Fruit fly (Drosophila melanogaster) whole organism, adult: ENCODE results near the gene Pxn.

Experiments
- CG11617 ChIP-seq: fragments of 200-800 bp; sonication (Bioruptor generic); optimal IDR thresholded peaks from 2 replicates; lab custom pipeline; 2017; ENCODE audit warnings: mild to moderate bottlenecking, missing biosample characterization, missing genetic modification reagents, missing genetic modification characterization
- CG12768 ChIP-seq: fragments of 200-800 bp; sonication (Bioruptor generic); optimal IDR thresholded peaks from 2 replicates; lab custom pipeline; 2017; ENCODE audit warnings: missing biosample characterization, missing genetic modification characterization, mild to moderate bottlenecking, moderate library complexity, missing genetic modification reagents
- CG14711 ChIP-seq: fragments of 200-800 bp; sonication (Bioruptor generic); optimal IDR thresholded peaks from 2 replicates; lab custom pipeline; 2018; ENCODE audit warnings: missing biosample characterization, mild to moderate bottlenecking, missing genetic modification characterization, moderate library complexity
- CG1620 ChIP-seq: fragments of 200-800 bp; sonication (Bioruptor generic); optimal IDR thresholded peaks from 2 replicates; lab custom pipeline; 2016; ENCODE audit warnings: missing biosample characterization, missing genetic modification characterization
- CG33017 ChIP-seq: fragments of 200-800 bp; sonication (Bioruptor generic); optimal IDR thresholded peaks from 2 replicates; lab custom pipeline; 2018; ENCODE audit warnings: missing biosample characterization, mild to moderate bottlenecking, missing genetic modification characterization, moderate library complexity
- CG5204 ChIP-seq: fragments of 200-800 bp; sonication (Bioruptor generic); optimal IDR thresholded peaks from 2 replicates; lab custom pipeline; 2016; ENCODE audit warnings: missing biosample characterization, missing genetic modification characterization
- CG7045 ChIP-seq: fragments of 200-800 bp; sonication (Bioruptor generic); optimal IDR thresholded peaks from 2 replicates; lab custom pipeline; 2017; ENCODE audit warnings: missing biosample characterization, mild to moderate bottlenecking, missing genetic modification characterization
- CG7101 ChIP-seq: fragments of 200-800 bp; sonication (Bioruptor generic); optimal IDR thresholded peaks from 2 replicates; lab custom pipeline; 2018; ENCODE audit warnings: missing biosample characterization, mild to moderate bottlenecking, missing genetic modification characterization, moderate library complexity
- Clk ChIP-seq: fragments of 200-800 bp; sonication (Bioruptor generic); optimal IDR thresholded peaks from 2 replicates; lab custom pipeline; 2017; ENCODE audit warnings: missing biosample characterization, missing genetic modification characterization
- Crg-1 ChIP-seq: fragments of 200-800 bp; sonication (Bioruptor generic); optimal IDR thresholded peaks from 2 replicates; lab custom pipeline; 2016; ENCODE audit warnings: missing biosample characterization, missing genetic modification characterization
- Hr96 ChIP-seq: fragments of 200-800 bp; sonication (Bioruptor generic); optimal IDR thresholded peaks from 2 replicates; lab custom pipeline; 2016; ENCODE audit warnings: missing biosample characterization, missing genetic modification characterization
- Mnt ChIP-seq: fragments of 200-800 bp; sonication (Bioruptor generic); optimal IDR thresholded peaks from 2 replicates; lab custom pipeline; 2016; ENCODE audit warnings: missing biosample characterization, mild to moderate bottlenecking, missing genetic modification characterization
- bab1 ChIP-seq: fragments of 200-800 bp; sonication (Bioruptor generic); optimal IDR thresholded peaks from 3 replicates; lab custom pipeline; 2019; ENCODE audit warnings: missing biosample characterization, mild to moderate bottlenecking, missing genetic modification characterization, moderate library complexity
- cic ChIP-seq: fragments of 200-800 bp; sonication (Bioruptor generic); optimal IDR thresholded peaks from 2 replicates; lab custom pipeline; 2017; ENCODE audit warnings: missing biosample characterization, mild to moderate bottlenecking, missing genetic modification characterization, moderate library complexity
- cnc ChIP-seq, 2 experiments: fragments of >200 bp; optimal IDR thresholded peaks; 2 replicates each; lab custom pipeline; 2017
- kay ChIP-seq: fragments of 200-800 bp; sonication (Bioruptor generic); peaks from one replicate; lab custom pipeline; 2016; ENCODE audit warnings: missing biosample characterization, missing genetic modification characterization, borderline replicate concordance
- ovo ChIP-seq: fragments of 200-800 bp; sonication (Bioruptor generic); optimal IDR thresholded peaks from 2 replicates; lab custom pipeline; 2016; ENCODE audit warnings: missing biosample characterization, missing genetic modification characterization
- pad ChIP-seq: fragments of 200-800 bp; sonication (Bioruptor generic); optimal IDR thresholded peaks from 3 replicates; lab custom pipeline; 2017; ENCODE audit warnings: missing biosample characterization, missing genetic modification characterization, mild to moderate bottlenecking, moderate library complexity, missing genetic modification reagents
- tj ChIP-seq: fragments of 200-800 bp; sonication (Bioruptor generic); optimal IDR thresholded peaks from 3 replicates; lab custom pipeline; 2017; ENCODE audit warnings: missing biosample characterization, mild to moderate bottlenecking, missing genetic modification characterization, moderate library complexity
- toe ChIP-seq: fragments of 200-800 bp; sonication (Bioruptor generic); optimal IDR thresholded peaks from 2 replicates; lab custom pipeline; 2016; ENCODE audit warnings: missing biosample characterization, missing genetic modification characterization

Gene Pxn

DNA sequence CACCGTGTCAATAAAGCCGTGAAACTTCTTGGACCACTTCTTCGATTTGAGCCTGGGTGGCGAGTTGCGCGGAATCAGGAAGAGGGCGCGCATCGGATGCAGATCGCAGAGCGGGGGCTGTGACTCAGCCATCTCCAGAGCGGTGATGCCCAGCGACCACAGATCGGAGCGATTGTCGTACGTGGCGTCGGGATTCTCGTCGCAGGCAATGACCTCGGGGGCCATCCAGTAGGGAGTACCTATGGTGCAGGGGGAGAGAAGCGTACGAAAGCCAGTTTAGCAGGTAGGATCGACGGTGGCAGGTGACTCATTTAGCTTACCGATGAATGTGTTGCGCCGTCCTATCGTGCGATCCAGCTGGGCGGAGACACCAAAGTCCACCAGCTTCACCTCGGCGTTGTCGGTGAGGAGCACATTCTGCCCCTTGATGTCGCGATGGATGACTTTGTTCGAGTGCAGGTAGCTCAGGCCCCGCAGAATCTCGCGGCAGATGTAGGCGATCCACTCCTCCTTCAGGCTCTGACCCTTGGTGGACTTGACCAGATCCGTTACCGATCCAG, 62.7 kb downstream of the Pxn start:
- TF ChIP-seq CG7045 (GFP tag; lab: Kevin White, UChicago) (no peak), Hr96 (GFP tag; lab: Kevin White, UChicago) (no peak), toe (GFP tag; lab: Kevin White, UChicago) (no peak), Clk (GFP tag; lab: Kevin White, UChicago) (no peak), CG11617 (GFP tag; lab: Kevin White, UChicago) (no peak), CG33017 (tag; lab: Kevin White, UChicago) (no peak), ovo (GFP tag; lab: Kevin White, UChicago) (no peak), Mnt (GFP tag; lab: Kevin White, UChicago) (no peak), pad (no peak), tj (GFP tag; lab: Kevin White, UChicago) (no peak), CG7101 (no peak), kay (GFP tag; lab: Kevin White, UChicago) (no peak), CG5204 (GFP tag; lab: Kevin White, UChicago) (no peak), cnc (optimal IDR thresholded peaks at IDR 0.05; lab: Kevin White, UChicago) (no peak), CG1620 (GFP tag; lab: Kevin White, UChicago) (no peak), CG12768 (no peak)

DNA sequence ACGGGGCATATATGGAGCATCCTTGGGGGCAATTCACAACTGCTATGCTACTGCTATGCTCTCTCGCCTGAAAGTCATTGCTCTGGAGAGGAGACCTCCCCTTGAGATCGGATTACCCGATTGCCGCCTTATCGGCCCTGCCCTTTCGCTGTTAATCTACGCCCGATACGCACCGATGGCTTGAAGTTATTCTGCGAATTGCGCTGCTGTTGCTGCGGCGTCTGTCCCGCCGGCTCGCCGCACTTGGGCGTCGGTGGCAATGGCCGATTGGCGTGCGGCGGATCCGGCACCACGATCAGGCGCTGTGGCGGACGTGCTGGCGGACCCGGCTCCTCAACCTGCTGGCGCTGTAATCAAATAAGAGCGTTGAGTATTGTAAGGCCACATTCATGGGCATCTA, 63.8 kb downstream of the Pxn start:
- no peak for TF ChIP-seq CG1620 (GFP tag; lab: Kevin White, UChicago)

DNA sequence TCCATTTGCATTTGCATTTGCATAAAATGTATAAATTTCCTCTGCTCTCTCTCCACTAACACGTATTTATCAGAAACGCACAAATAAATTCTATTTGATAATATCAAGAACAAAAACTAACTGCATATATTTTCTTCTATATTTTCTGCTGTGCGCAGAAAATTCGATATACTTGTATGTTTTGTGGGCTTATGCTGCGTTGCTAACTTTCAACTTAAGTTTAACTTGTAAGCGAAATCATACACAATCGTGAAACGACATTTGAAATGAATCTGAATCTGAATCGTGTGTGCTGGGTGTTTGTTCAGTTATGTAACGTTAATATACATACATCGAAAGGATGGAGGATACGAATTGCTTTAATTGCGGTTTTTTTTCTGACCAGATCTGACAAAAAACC, 74.2 kb downstream of the Pxn start:
- TF ChIP-seq CG12768 (no peak), pad (no peak), CG11617 (GFP tag; lab: Kevin White, UChicago) (no peak), CG33017 (tag; lab: Kevin White, UChicago) (no peak), kay (GFP tag; lab: Kevin White, UChicago) (peak; percentile 91)

DNA sequence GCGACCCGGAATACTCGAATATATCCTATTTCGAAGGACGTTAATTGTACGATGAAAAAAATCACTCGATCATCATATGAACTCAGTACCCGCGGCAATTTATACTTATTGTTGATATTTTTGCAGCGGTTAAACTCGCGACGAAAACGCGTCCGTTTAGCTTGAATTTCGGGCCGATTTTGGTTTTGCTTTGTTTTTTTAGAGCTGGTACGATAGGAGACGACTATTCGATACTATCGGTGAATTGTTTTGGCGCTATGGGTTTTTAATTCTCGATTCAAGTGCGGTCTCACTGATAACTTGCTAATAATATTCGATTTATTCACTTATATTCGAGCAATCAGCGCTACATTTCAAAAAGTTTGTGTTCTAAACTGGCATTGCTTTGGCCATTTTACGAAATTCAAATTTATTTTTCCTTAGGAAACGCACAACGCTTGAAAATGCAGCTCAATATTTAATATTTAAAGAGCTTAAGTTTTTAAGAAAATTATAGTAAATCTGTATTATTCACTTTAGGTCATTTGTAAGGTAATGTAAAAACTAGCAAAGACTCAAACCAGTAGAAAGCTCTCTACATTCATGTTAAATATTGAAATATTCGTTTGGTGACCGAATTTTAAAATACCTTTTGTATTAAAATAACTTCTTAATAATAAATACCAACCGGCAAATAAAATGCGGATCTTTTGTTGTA, 75.6 kb downstream of the Pxn start, which contains the start of gene Spn:
TSS of gene Spn (minus strand) at position 175 of the 697 bp plus-strand sequence.
- TF ChIP-seq Crg-1 (GFP tag; lab: Kevin White, UChicago) (peak; percentile 36), CG1620 (GFP tag; lab: Kevin White, UChicago) (no peak), kay (GFP tag; lab: Kevin White, UChicago) (peak; percentile 68), CG5204 (GFP tag; lab: Kevin White, UChicago) (no peak), pad (no peak), CG11617 (GFP tag; lab: Kevin White, UChicago) (peak; percentile 6), bab1 (peak; percentile 40), CG14711 (peak; percentile 31), cnc (optimal IDR thresholded peaks at IDR 0.05; lab: Kevin White, UChicago) (no peak), CG12768 (peak; percentile 19), Mnt (GFP tag; lab: Kevin White, UChicago) (peak; percentile 39), Clk (GFP tag; lab: Kevin White, UChicago) (no peak), CG7101 (peak; percentile 36), tj (GFP tag; lab: Kevin White, UChicago) (peak; percentile 33), CG7045 (GFP tag; lab: Kevin White, UChicago) (peak; percentile 30), toe (GFP tag; lab: Kevin White, UChicago) (no peak), Hr96 (GFP tag; lab: Kevin White, UChicago) (no peak), ovo (GFP tag; lab: Kevin White, UChicago) (no peak), CG33017 (tag; lab: Kevin White, UChicago) (peak; percentile 45), cic (GFP tag; lab: Kevin White, UChicago) (peak; percentile 33)

DNA sequence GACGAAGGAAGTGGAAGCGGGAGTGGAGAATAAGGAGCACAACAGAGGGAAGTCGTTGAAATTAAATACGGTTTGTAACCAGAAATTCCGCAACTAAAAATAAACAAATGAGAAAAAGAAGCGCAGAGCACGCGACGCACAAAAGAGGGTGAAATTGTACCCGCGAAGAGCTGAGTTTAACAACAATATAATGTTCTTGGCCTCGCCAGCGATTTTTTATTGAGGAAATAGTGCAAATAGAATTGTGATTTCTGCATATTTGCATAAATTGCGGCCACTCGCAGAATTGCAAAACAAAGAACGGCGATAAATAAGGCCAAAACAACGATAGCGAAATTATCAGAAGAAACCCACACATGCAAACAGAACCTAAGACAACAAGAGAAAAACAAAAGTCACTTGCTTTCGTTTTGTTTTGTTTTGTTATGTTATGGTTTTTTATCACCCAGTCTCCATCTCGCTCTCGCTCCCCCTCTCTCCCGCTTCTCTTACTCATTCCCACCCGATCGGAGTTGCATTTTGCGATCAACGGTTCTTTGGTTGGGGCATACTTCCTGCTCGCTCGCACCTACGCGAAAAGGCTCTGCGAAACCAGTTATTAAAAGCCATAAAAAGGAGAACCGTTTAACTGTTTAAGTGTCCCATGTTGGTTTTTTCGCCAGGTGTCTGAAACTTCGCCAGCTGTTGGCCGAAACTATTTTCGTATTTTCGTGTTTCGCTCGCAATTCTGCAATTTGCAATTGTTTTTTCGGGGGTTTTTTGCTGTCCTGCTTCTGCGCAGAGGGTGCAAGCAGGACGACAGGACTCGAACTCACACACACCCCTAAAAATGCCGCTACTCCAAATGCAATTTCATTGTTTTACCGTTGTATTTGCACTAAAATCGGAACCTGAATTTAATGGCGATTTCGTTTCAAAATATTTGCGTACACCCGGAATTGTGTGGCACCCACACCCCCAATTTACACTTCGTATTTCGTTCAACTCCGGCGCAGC, 76.7 kb downstream of the Pxn start:
- TF ChIP-seq CG11617 (GFP tag; lab: Kevin White, UChicago), result peak; percentile 1
- no peak for TF ChIP-seq CG7045 (GFP tag; lab: Kevin White, UChicago)
- peak; percentile 4 for TF ChIP-seq CG12768
- TF ChIP-seq CG1620 (GFP tag; lab: Kevin White, UChicago), result peak; percentile 5
- peak; percentile 99 for TF ChIP-seq pad
- TF ChIP-seq tj (GFP tag; lab: Kevin White, UChicago), result peak; percentile 99
- no peak for TF ChIP-seq bab1
- TF ChIP-seq CG5204 (GFP tag; lab: Kevin White, UChicago), result no peak
- TF ChIP-seq cic (GFP tag; lab: Kevin White, UChicago), result no peak
- TF ChIP-seq ovo (GFP tag; lab: Kevin White, UChicago), result peak; percentile 91
- TF ChIP-seq Clk (GFP tag; lab: Kevin White, UChicago), result no peak
- TF ChIP-seq CG33017 (tag; lab: Kevin White, UChicago), result no peak
- no peak for TF ChIP-seq cnc (optimal IDR thresholded peaks at IDR 0.05; lab: Kevin White, UChicago)
